Worm (Caenorhabditis elegans): Measurements from ENCODE around the gene C18B12.4.

ce11 chrX:15027997-15028396, 12.4 kb downstream of the C18B12.4 start:
- TF ChIP-seq elt-1 (tag; optimal IDR thresholded peaks at IDR 0.05) (no peak), nhr-237 (tag; optimal IDR thresholded peaks at IDR 0.05) (no peak), ama-1 (optimal IDR thresholded peaks at IDR 0.05) (no peak)

All from whole organism, L2 larva.